Worm (Caenorhabditis elegans): ENCODE measurements around the gene fbxa-108.

fbxa-108 gene

ce11 chrV:17686852-17687251, 27.7 kb upstream of the fbxa-108 start, which contains the start of gene F59A1.18:
Gene F59A1.18 (minus strand): TSS chrV:17686952.
- TF ChIP-seq nfya-1 (tag; optimal IDR thresholded peaks at IDR 0.05) (no peak), ceh-22 (tag; optimal IDR thresholded peaks at IDR 0.05) (no peak), T23F11.4 (GFP tag; optimal IDR thresholded peaks at IDR 0.05) (no peak), pax-1 (tag; optimal IDR thresholded peaks at IDR 0.05) (no peak), pat-9 (tag; optimal IDR thresholded peaks at IDR 0.05) (no peak), zip-5 (tag; optimal IDR thresholded peaks at IDR 0.05) (no peak), hlh-15 (tag; optimal IDR thresholded peaks at IDR 0.05) (no peak)

- no peak for TF ChIP-seq ceh-9 (tag; optimal IDR thresholded peaks at IDR 0.05)
- TF ChIP-seq fkh-10 (GFP tag; optimal IDR thresholded peaks at IDR 0.05): no peak
- TF ChIP-seq ceh-34 (tag; optimal IDR thresholded peaks at IDR 0.05): no peak
- no peak for TF ChIP-seq odd-2 (tag; optimal IDR thresholded peaks at IDR 0.05)
- TF ChIP-seq nhr-11 (tag; optimal IDR thresholded peaks at IDR 0.05): no peak
- no peak for TF ChIP-seq madf-2 (tag; optimal IDR thresholded peaks at IDR 0.05)
- TF ChIP-seq syd-9 (tag; optimal IDR thresholded peaks at IDR 0.05): no peak
- TF ChIP-seq fkh-6 (tag; optimal IDR thresholded peaks at IDR 0.05): no peak
- TF ChIP-seq che-1 (tag; optimal IDR thresholded peaks at IDR 0.05): no peak
Observed at ce11 chrV:17684857-17685256, 25.7 kb upstream of the fbxa-108 start, which contains the start of the genes F59A1.16 and F59A1.6. Gene F59A1.16 (minus strand): TSS chrV:17684957. Gene F59A1.6 (plus strand): TSS chrV:17685141.

ce11 chrV:17683763-17684162, 24.6 kb upstream of the fbxa-108 start, which contains the start of gene F59A1.15:
Gene F59A1.15 (minus strand): TSS chrV:17683863.
- TF ChIP-seq unc-55 (GFP tag; optimal IDR thresholded peaks at IDR 0.05): no peak
- TF ChIP-seq ets-4 (tag; optimal IDR thresholded peaks at IDR 0.05): no peak

- TF ChIP-seq hlh-6 (tag; optimal IDR thresholded peaks at IDR 0.05) (no peak), nfya-1 (tag; optimal IDR thresholded peaks at IDR 0.05) (no peak), ref-2 (tag; optimal IDR thresholded peaks at IDR 0.05) (no peak), K02D7.2 (tag; optimal IDR thresholded peaks at IDR 0.05) (no peak), gmeb-2 (tag; optimal IDR thresholded peaks at IDR 0.05) (no peak), tbx-7 (tag; optimal IDR thresholded peaks at IDR 0.05) (no peak), ceh-19 (GFP tag; optimal IDR thresholded peaks at IDR 0.05) (no peak), che-1 (tag; optimal IDR thresholded peaks at IDR 0.05) (no peak), ztf-16 (tag; optimal IDR thresholded peaks at IDR 0.05) (no peak), sox-2 (GFP tag; IDR thresholded peaks at IDR 0.05) (no peak), pqm-1 (tag; optimal IDR thresholded peaks at IDR 0.05) (no peak)
Observed at ce11 chrV:17683290-17683689, 24.1 kb upstream of the fbxa-108 start.

ce11 chrV:17676553-17676952, 17.4 kb upstream of the fbxa-108 start, which contains the start of gene str-92:
Gene str-92 (minus strand): TSS chrV:17676653.
- no peak for TF ChIP-seq pag-3 (tag; optimal IDR thresholded peaks at IDR 0.05; ENCODE audit: borderline replicate concordance)
- no peak for TF ChIP-seq ttx-3 (tag; optimal IDR thresholded peaks at IDR 0.05)
- no peak for TF ChIP-seq sox-4 (tag; optimal IDR thresholded peaks at IDR 0.05)
- TF ChIP-seq eyg-1 (tag; optimal IDR thresholded peaks at IDR 0.05): no peak
- TF ChIP-seq pros-1 (tag; optimal IDR thresholded peaks at IDR 0.05): no peak
- no peak for TF ChIP-seq ceh-14 (tag; optimal IDR thresholded peaks at IDR 0.05)
- TF ChIP-seq sdc-2 (tag; optimal IDR thresholded peaks at IDR 0.05): no peak
- TF ChIP-seq fkh-6 (tag; optimal IDR thresholded peaks at IDR 0.05): no peak
- no peak for TF ChIP-seq ceh-31 (tag; optimal IDR thresholded peaks at IDR 0.05)
- no peak for TF ChIP-seq ref-2 (tag; optimal IDR thresholded peaks at IDR 0.05)
- TF ChIP-seq C08G9.2 (tag; optimal IDR thresholded peaks at IDR 0.05): no peak
- TF ChIP-seq Y22D7AL.16 (tag; optimal IDR thresholded peaks at IDR 0.05): no peak
- TF ChIP-seq ceh-6 (GFP tag; optimal IDR thresholded peaks at IDR 0.05): no peak
- no peak for TF ChIP-seq unc-42 (tag; optimal IDR thresholded peaks at IDR 0.05)
- no peak for TF ChIP-seq ceh-48 (tag; optimal IDR thresholded peaks at IDR 0.05)
- TF ChIP-seq nfya-1 (tag; optimal IDR thresholded peaks at IDR 0.05): no peak
- no peak for TF ChIP-seq unc-3 (GFP tag; conservative IDR thresholded peaks at IDR 0.05)
- TF ChIP-seq unc-3 (tag; optimal IDR thresholded peaks at IDR 0.05): no peak
- no peak for TF ChIP-seq F13H6.1 (tag; optimal IDR thresholded peaks at IDR 0.05)

Measured in whole organism, late embryonic.